Worm (Caenorhabditis elegans): ENCODE results near the gene lido-9.

The lido-9 gene

ce11 chrII:2975561-2976230 lies 24.9 kb upstream of the lido-9 start:
- TF ChIP-seq jun-1 (tag; optimal IDR thresholded peaks at IDR 0.05) (peak; percentile 37), pha-4 (tag; optimal IDR thresholded peaks at IDR 0.05) (peak; percentile 70), mml-1 (tag; optimal IDR thresholded peaks at IDR 0.05) (no peak), elt-2 (tag; optimal IDR thresholded peaks at IDR 0.05) (peak; percentile 96), lsy-12 (tag; optimal IDR thresholded peaks at IDR 0.05) (no peak), pqm-1 (tag; optimal IDR thresholded peaks at IDR 0.05) (peak; percentile 69), ceh-28 (tag; optimal IDR thresholded peaks at IDR 0.05) (peak; percentile 24), nhr-23 (tag; optimal IDR thresholded peaks at IDR 0.05) (no peak), ztf-4 (tag; optimal IDR thresholded peaks at IDR 0.05) (peak; percentile 16)

- TF ChIP-seq ZK546.5 (tag; optimal IDR thresholded peaks at IDR 0.05) (no peak), elt-3 (tag; optimal IDR thresholded peaks at IDR 0.05) (no peak), ama-1 (optimal IDR thresholded peaks at IDR 0.05) (peak; percentile 43), elt-2 (tag; optimal IDR thresholded peaks at IDR 0.05) (no peak), fos-1 (tag; optimal IDR thresholded peaks at IDR 0.05) (no peak), elt-1 (tag; optimal IDR thresholded peaks at IDR 0.05) (no peak), snpc-4 (tag; optimal IDR thresholded peaks at IDR 0.05) (no peak), hmg-11 (tag; optimal IDR thresholded peaks at IDR 0.05) (peak; percentile 52), nhr-25 (tag; optimal IDR thresholded peaks at IDR 0.05) (no peak), ceh-9 (tag; optimal IDR thresholded peaks at IDR 0.05) (no peak), nhr-12 (tag; optimal IDR thresholded peaks at IDR 0.05) (no peak), nhr-23 (tag; optimal IDR thresholded peaks at IDR 0.05) (no peak), sea-2 (GFP tag; optimal IDR thresholded peaks at IDR 0.05) (no peak), nhr-67 (tag; optimal IDR thresholded peaks at IDR 0.05) (no peak), nfya-1 (tag; optimal IDR thresholded peaks at IDR 0.05; ENCODE audit: insufficient read depth) (peak; percentile 49), mml-1 (tag; optimal IDR thresholded peaks at IDR 0.05) (no peak), lin-39 (tag; optimal IDR thresholded peaks at IDR 0.05) (no peak), skn-1 (tag; optimal IDR thresholded peaks at IDR 0.05) (no peak), ceh-16 (tag; optimal IDR thresholded peaks at IDR 0.05) (no peak)
These were observed 24.0 kb upstream of the lido-9 start, which contains the start of gene nhr-88 for ce11 chrII:2976597-2976996. Gene nhr-88 (plus strand): TSS chrII:2976639.

- TF ChIP-seq ZK546.5 (tag; optimal IDR thresholded peaks at IDR 0.05) (no peak), fos-1 (tag; optimal IDR thresholded peaks at IDR 0.05) (no peak), skn-1 (tag; optimal IDR thresholded peaks at IDR 0.05) (no peak), sea-2 (GFP tag; optimal IDR thresholded peaks at IDR 0.05) (no peak)
These were observed 22.9 kb upstream of the lido-9 start for ce11 chrII:2977652-2978051.

- no peak for TF ChIP-seq nhr-12 (tag; optimal IDR thresholded peaks at IDR 0.05)
- no peak for TF ChIP-seq nhr-23 (tag; optimal IDR thresholded peaks at IDR 0.05)
- TF ChIP-seq mdl-1 (tag; optimal IDR thresholded peaks at IDR 0.05): no peak
- no peak for TF ChIP-seq snpc-4 (tag; optimal IDR thresholded peaks at IDR 0.05)
- no peak for TF ChIP-seq fkh-2 (tag; optimal IDR thresholded peaks at IDR 0.05)
- TF ChIP-seq tbx-2 (tag; optimal IDR thresholded peaks at IDR 0.05): no peak
- no peak for TF ChIP-seq ztf-4 (tag; optimal IDR thresholded peaks at IDR 0.05)
- no peak for TF ChIP-seq daf-12 (tag; optimal IDR thresholded peaks at IDR 0.05)
- TF ChIP-seq hmg-11 (tag; optimal IDR thresholded peaks at IDR 0.05): no peak
- TF ChIP-seq unc-62 (GFP tag; optimal IDR thresholded peaks at IDR 0.05): no peak
- no peak for TF ChIP-seq ZK546.5 (tag; optimal IDR thresholded peaks at IDR 0.05)
These were observed 21.5 kb upstream of the lido-9 start for ce11 chrII:2979061-2979460.

ce11 chrII:2984383-2984782 lies 16.2 kb upstream of the lido-9 start:
- TF ChIP-seq ceh-82 (tag; optimal IDR thresholded peaks at IDR 0.05): no peak
- no peak for TF ChIP-seq jun-1 (tag; optimal IDR thresholded peaks at IDR 0.05)
- no peak for TF ChIP-seq fkh-2 (tag; optimal IDR thresholded peaks at IDR 0.05)
- no peak for TF ChIP-seq aly-2 (tag; optimal IDR thresholded peaks at IDR 0.05)
- no peak for TF ChIP-seq R02D3.7 (tag; optimal IDR thresholded peaks at IDR 0.05)
- no peak for TF ChIP-seq nfya-1 (tag; optimal IDR thresholded peaks at IDR 0.05; ENCODE audit: insufficient read depth)
- TF ChIP-seq skn-1 (tag; optimal IDR thresholded peaks at IDR 0.05): no peak
- TF ChIP-seq ceh-16 (tag; optimal IDR thresholded peaks at IDR 0.05): no peak
- TF ChIP-seq zag-1 (tag; optimal IDR thresholded peaks at IDR 0.05): no peak
- no peak for TF ChIP-seq ceh-28 (tag; optimal IDR thresholded peaks at IDR 0.05)
- no peak for TF ChIP-seq nhr-76 (tag; optimal IDR thresholded peaks at IDR 0.05)
- no peak for TF ChIP-seq nhr-25 (tag; optimal IDR thresholded peaks at IDR 0.05)
- TF ChIP-seq unc-62 (GFP tag; optimal IDR thresholded peaks at IDR 0.05): no peak
- TF ChIP-seq ceh-9 (tag; optimal IDR thresholded peaks at IDR 0.05): no peak

All from whole organism, L3 larva.